Worm (Caenorhabditis elegans): Measurements from ENCODE around the gene ZC196.3.

DNA sequence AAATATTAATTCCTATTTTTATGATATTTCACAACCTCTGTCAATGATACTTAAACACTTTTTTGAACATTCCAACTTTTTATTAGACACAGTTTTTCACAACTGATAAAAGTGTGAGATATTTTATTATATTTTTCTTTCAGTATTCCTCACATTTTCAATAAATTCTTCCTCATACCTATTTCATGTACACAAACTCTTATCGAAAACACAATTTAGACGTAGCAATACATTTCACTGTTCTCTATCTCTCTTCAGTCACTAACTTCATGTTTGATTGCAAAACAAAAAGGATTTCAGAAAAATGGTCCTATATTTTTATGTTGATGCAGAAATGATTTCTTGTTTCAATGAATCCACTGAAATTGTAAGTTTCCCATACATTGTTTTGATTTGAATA lies 9.4 kb downstream of the ZC196.3 start, which contains the start of gene B0507.6:
- TF ChIP-seq skn-1 (tag; optimal IDR thresholded peaks at IDR 0.05) (no peak), R02D3.7 (tag; optimal IDR thresholded peaks at IDR 0.05) (no peak), fkh-10 (GFP tag; optimal IDR thresholded peaks at IDR 0.05) (no peak), pha-4 (tag; optimal IDR thresholded peaks at IDR 0.05) (no peak), ceh-9 (tag; optimal IDR thresholded peaks at IDR 0.05) (no peak), ama-1 (optimal IDR thresholded peaks at IDR 0.05) (no peak), tbx-2 (tag; optimal IDR thresholded peaks at IDR 0.05) (no peak), lin-39 (tag; optimal IDR thresholded peaks at IDR 0.05) (no peak), nhr-77 (tag; optimal IDR thresholded peaks at IDR 0.05) (no peak), aly-2 (tag; optimal IDR thresholded peaks at IDR 0.05) (no peak), eor-1 (tag; optimal IDR thresholded peaks at IDR 0.05) (no peak), unc-62 (GFP tag; optimal IDR thresholded peaks at IDR 0.05) (no peak)

Data from whole organism, L3 larva.